Fruit fly (Drosophila melanogaster): ENCODE data around the gene CG8475.

The CG8475 gene

dm6 chr2L:8164219-8164618 is 32.5 kb downstream of the CG8475 start (continued):
- TF ChIP-seq CG13424 (tag; optimal IDR thresholded peaks at IDR 0.05) = peak; percentile 69
- TF ChIP-seq CTCF (GFP tag; optimal IDR thresholded peaks at IDR 0.05) = peak; percentile 40
- peak; percentile 76 for TF ChIP-seq CG1602 (GFP tag; optimal IDR thresholded peaks at IDR 0.05)
- TF ChIP-seq CG4707 (GFP tag; optimal IDR thresholded peaks at IDR 0.05) = peak; percentile 86
- peak; percentile 50; the same call in 1 of the 2 replicates for TF ChIP-seq HLH3B (GFP tag; IDR thresholded peaks at IDR 0.05)
- TF ChIP-seq CG7556 (GFP tag; optimal IDR thresholded peaks at IDR 0.05) = peak; percentile 82
- peak in 1 of 2 experiments; percentile 90 for TF ChIP-seq bsh (GFP tag; optimal IDR thresholded peaks at IDR 0.05)
- no peak for TF ChIP-seq ab (GFP tag; optimal IDR thresholded peaks at IDR 0.05)
- peak; percentile 71 to 79 for TF ChIP-seq chif (GFP tag; optimal IDR thresholded peaks at IDR 0.05)
- no peak for TF ChIP-seq Bgb (GFP tag; IDR thresholded peaks at IDR 0.05; ENCODE audit: partially characterized antibody)
- TF ChIP-seq pum (GFP tag; optimal IDR thresholded peaks at IDR 0.05) = peak; percentile 50
- TF ChIP-seq Awh (GFP tag; IDR thresholded peaks at IDR 0.05) = peak; percentile 94
- TF ChIP-seq Ets65A (GFP tag) = peak; percentile 88
- no peak for TF ChIP-seq gfzf (GFP tag; optimal IDR thresholded peaks at IDR 0.05)
- TF ChIP-seq rib (GFP tag; IDR thresholded peaks at IDR 0.05) = no peak
- no peak for TF ChIP-seq row (GFP tag; IDR thresholded peaks at IDR 0.05)
- TF ChIP-seq CG7928 (GFP tag; optimal IDR thresholded peaks at IDR 0.05) = no peak
- no peak for TF ChIP-seq Adf1 (GFP tag; IDR thresholded peaks at IDR 0.05)
- no peak for TF ChIP-seq Optix (GFP tag; IDR thresholded peaks at IDR 0.05)
- TF ChIP-seq CkIIα-i1 (GFP tag; IDR thresholded peaks at IDR 0.05) = no peak
- no peak for TF ChIP-seq CG2129 (GFP tag; IDR thresholded peaks at IDR 0.05; ENCODE audit: partially characterized antibody)
- no peak for TF ChIP-seq cad (GFP tag; optimal IDR thresholded peaks at IDR 0.05)
- TF ChIP-seq CG18011 (GFP tag; optimal IDR thresholded peaks at IDR 0.05) = no peak
- TF ChIP-seq CG8944 (GFP tag; optimal IDR thresholded peaks at IDR 0.05) = peak; percentile 61
- peak; percentile 46 for TF ChIP-seq Meics (GFP tag; optimal IDR thresholded peaks at IDR 0.05)
- peak; percentile 40 for TF ChIP-seq CG16815 (GFP tag; optimal IDR thresholded peaks at IDR 0.05)
- TF ChIP-seq zen2 (GFP tag; IDR thresholded peaks at IDR 0.05; ENCODE audit: partially characterized antibody) = no peak
- TF ChIP-seq dm (GFP tag; optimal IDR thresholded peaks at IDR 0.05) = peak; percentile 39
- TF ChIP-seq CG1832 (GFP tag; optimal IDR thresholded peaks at IDR 0.05) = no peak
- TF ChIP-seq CG17568 (GFP tag; optimal IDR thresholded peaks at IDR 0.05) = peak; percentile 92
- TF ChIP-seq CG17186 (GFP tag; optimal IDR thresholded peaks at IDR 0.05) = peak; percentile 48
- TF ChIP-seq CG6689 (GFP tag; IDR thresholded peaks at IDR 0.05) = peak; percentile 62
- peak; percentile 53 for TF ChIP-seq slp2 (GFP tag; optimal IDR thresholded peaks at IDR 0.05)
- peak; percentile 81 for TF ChIP-seq TFAM (GFP tag; optimal IDR thresholded peaks at IDR 0.05)
- TF ChIP-seq zf30C (GFP tag; optimal IDR thresholded peaks at IDR 0.05) = no peak
- TF ChIP-seq kni (GFP tag; optimal IDR thresholded peaks at IDR 0.05) = peak; percentile 76
- TF ChIP-seq wdn (GFP tag; IDR thresholded peaks at IDR 0.05) = no peak
- peak; percentile 88 for TF ChIP-seq lab (GFP tag; optimal IDR thresholded peaks at IDR 0.05)
- TF ChIP-seq nerfin-1 (tag; optimal IDR thresholded peaks at IDR 0.05) = peak; percentile 78
- no peak for TF ChIP-seq hth (optimal IDR thresholded peaks at IDR 0.05)
- TF ChIP-seq CG16779 (GFP tag; IDR thresholded peaks at IDR 0.05) = no peak
- peak; percentile 36 to 49 for TF ChIP-seq Hr51 (GFP tag; optimal IDR thresholded peaks at IDR 0.05)
- TF ChIP-seq cg (GFP tag; optimal IDR thresholded peaks at IDR 0.05) = no peak
- 0 out of 2 replicates have a peak, but pooled peaks have one; percentile 27 for TF ChIP-seq CG17612 (GFP tag; IDR thresholded peaks at IDR 0.05)
- TF ChIP-seq Opbp (GFP tag; IDR thresholded peaks at IDR 0.05; ENCODE audit: partially characterized antibody) = no peak
- TF ChIP-seq E2f1 (GFP tag; IDR thresholded peaks at IDR 0.05) = peak; percentile 56; the same call in 1 of the 2 replicates
- TF ChIP-seq CG2202 (tag; optimal IDR thresholded peaks at IDR 0.05) = peak; percentile 92
- TF ChIP-seq en (GFP tag; optimal IDR thresholded peaks at IDR 0.05) = peak; percentile 76
- no peak for TF ChIP-seq Dip2 (GFP tag; IDR thresholded peaks at IDR 0.05)
- no peak for TF ChIP-seq Lim3 (GFP tag; IDR thresholded peaks at IDR 0.05)
- no peak for TF ChIP-seq BEAF-32 (GFP tag; optimal IDR thresholded peaks at IDR 0.05)
- TF ChIP-seq pb (GFP tag; optimal IDR thresholded peaks at IDR 0.05) = no peak
